Fruit fly (Drosophila melanogaster): ENCODE results near the gene CG8813.

CG8813 gene

dm6 chr2L:2857862-2858734 is 11.4 kb upstream of the CG8813 start:
- TF ChIP-seq dac (GFP tag; optimal IDR thresholded peaks at IDR 0.05) = peak; percentile 66
- peak; percentile 54 for TF ChIP-seq OdsH (GFP tag; optimal IDR thresholded peaks at IDR 0.05)
- TF ChIP-seq Eip75B (GFP tag; optimal IDR thresholded peaks at IDR 0.05) = peak; percentile 14
- TF ChIP-seq CG3919 (GFP tag; optimal IDR thresholded peaks at IDR 0.05) = peak; percentile 77
- TF ChIP-seq Eip78C (GFP tag) = peak; percentile 84
- TF ChIP-seq Hr38 (GFP tag; optimal IDR thresholded peaks at IDR 0.05) = no peak
- TF ChIP-seq CG8119 (GFP tag; IDR thresholded peaks at IDR 0.05) = peak; percentile 88
- TF ChIP-seq Lpt (GFP tag; optimal IDR thresholded peaks at IDR 0.05) = peak; percentile 68
- TF ChIP-seq salr (GFP tag; optimal IDR thresholded peaks at IDR 0.05) = peak in 1 of 2 experiments; percentile 43
- TF ChIP-seq Sox15 (GFP tag; optimal IDR thresholded peaks at IDR 0.05) = no peak
- peak; percentile 47 for TF ChIP-seq pdm3 (GFP tag; optimal IDR thresholded peaks at IDR 0.05)
- peak; percentile 17 for TF ChIP-seq lz (GFP tag; optimal IDR thresholded peaks at IDR 0.05)
- TF ChIP-seq Hr39 (GFP tag; optimal IDR thresholded peaks at IDR 0.05) = peak; percentile 20
- TF ChIP-seq CG11902 (GFP tag; optimal IDR thresholded peaks at IDR 0.05) = no peak
- TF ChIP-seq CG8632 (GFP tag; optimal IDR thresholded peaks at IDR 0.05) = peak; percentile 55
- TF ChIP-seq fd59A (GFP tag; optimal IDR thresholded peaks at IDR 0.05) = no peak
- peak; percentile 11 for TF ChIP-seq CG8319 (GFP tag; optimal IDR thresholded peaks at IDR 0.05)
- TF ChIP-seq Ets21C (GFP tag; optimal IDR thresholded peaks at IDR 0.05) = no peak
- TF ChIP-seq eg (GFP tag; IDR thresholded peaks at IDR 0.05) = peak; percentile 88
- no peak for TF ChIP-seq Eip93F (GFP tag; optimal IDR thresholded peaks at IDR 0.05)
- peak; percentile 33 for TF ChIP-seq topi (GFP tag; optimal IDR thresholded peaks at IDR 0.05)
- TF ChIP-seq Sox102F (GFP tag; optimal IDR thresholded peaks at IDR 0.05) = peak; percentile 39
- TF ChIP-seq CG11294 (GFP tag; IDR thresholded peaks at IDR 0.05) = peak; percentile 44; the same call in 1 of the 2 replicates
- TF ChIP-seq vri (GFP tag; optimal IDR thresholded peaks at IDR 0.05) = peak; percentile 47
- peak; percentile 61 for TF ChIP-seq Blimp-1 (GFP tag; optimal IDR thresholded peaks at IDR 0.05)
- peak; percentile 52 for TF ChIP-seq CG6792 (GFP tag; optimal IDR thresholded peaks at IDR 0.05)
- TF ChIP-seq net (GFP tag; optimal IDR thresholded peaks at IDR 0.05) = peak; percentile 78
- peak; percentile 92 for TF ChIP-seq fkh (GFP tag; optimal IDR thresholded peaks at IDR 0.05)
- peak; percentile 84 for TF ChIP-seq CG32006 (GFP tag; optimal IDR thresholded peaks at IDR 0.05)
- peak; percentile 78 for TF ChIP-seq svp (GFP tag)
- TF ChIP-seq Met (GFP tag; optimal IDR thresholded peaks at IDR 0.05) = peak; percentile 46
- TF ChIP-seq acj6 (GFP tag; optimal IDR thresholded peaks at IDR 0.05) = peak; percentile 69
- TF ChIP-seq CG9139 (GFP tag; optimal IDR thresholded peaks at IDR 0.05) = no peak
- TF ChIP-seq CG11762 (GFP tag; optimal IDR thresholded peaks at IDR 0.05; ENCODE audit: insufficient read depth) = peak; percentile 36
- TF ChIP-seq Smox (GFP tag; optimal IDR thresholded peaks at IDR 0.05) = peak; percentile 50
- TF ChIP-seq CG3032 (tag; optimal IDR thresholded peaks at IDR 0.05) = no peak
- peak; percentile 89 for TF ChIP-seq CG15336 (GFP tag; IDR thresholded peaks at IDR 0.05)
- peak; percentile 16 for TF ChIP-seq Sox14 (GFP tag; optimal IDR thresholded peaks at IDR 0.05)
- TF ChIP-seq fd85E (GFP tag; optimal IDR thresholded peaks at IDR 0.05) = no peak
- peak; percentile 44 for TF ChIP-seq esn (GFP tag; optimal IDR thresholded peaks at IDR 0.05)
- TF ChIP-seq CG4318 (GFP tag; optimal IDR thresholded peaks at IDR 0.05) = peak; percentile 67
- no peak for TF ChIP-seq CG16779 (tag; optimal IDR thresholded peaks at IDR 0.05)
- TF ChIP-seq CG6854 (GFP tag; optimal IDR thresholded peaks at IDR 0.05) = no peak
- no peak for TF ChIP-seq CG1621 (tag; optimal IDR thresholded peaks at IDR 0.05)
- peak; percentile 24 for TF ChIP-seq CG31627 (GFP tag; optimal IDR thresholded peaks at IDR 0.05)
- peak; percentile 87 for TF ChIP-seq CG6276 (GFP tag; optimal IDR thresholded peaks at IDR 0.05)
- no peak for TF ChIP-seq CG7368 (GFP tag; optimal IDR thresholded peaks at IDR 0.05)
- TF ChIP-seq CG34406 (GFP tag; optimal IDR thresholded peaks at IDR 0.05) = peak; percentile 56
- TF ChIP-seq cyc (GFP tag; optimal IDR thresholded peaks at IDR 0.05) = no peak
- peak; percentile 6 for TF ChIP-seq Ets96B (tag; optimal IDR thresholded peaks at IDR 0.05)
- TF ChIP-seq Hr4 (GFP tag; optimal IDR thresholded peaks at IDR 0.05) = peak; percentile 74

All from whole organism, prepupa.